Worm (Caenorhabditis elegans): ENCODE results near the gene gly-13.

DNA sequence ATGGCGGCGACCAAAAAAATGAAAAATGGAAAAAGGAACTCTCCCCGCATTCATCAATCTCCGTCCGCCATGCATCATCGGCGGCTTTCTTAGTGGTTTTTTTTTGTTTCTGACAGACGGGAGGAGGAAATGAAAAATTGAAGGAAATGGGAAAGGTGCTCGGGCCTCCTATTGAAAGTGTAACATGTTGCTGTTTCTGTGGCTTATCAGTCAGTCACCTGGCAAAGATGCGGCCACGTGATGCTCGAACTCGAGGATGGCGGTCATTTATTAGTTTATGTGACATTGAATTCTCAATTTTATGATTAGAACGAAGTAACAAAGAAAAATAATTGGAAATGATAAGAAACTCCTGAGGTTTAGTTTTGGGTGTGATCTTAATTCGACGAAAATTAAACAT is 31.8 kb downstream of the gly-13 start:
- TF ChIP-seq R02D3.7 (tag; optimal IDR thresholded peaks at IDR 0.05) (no peak), pha-4 (tag; optimal IDR thresholded peaks at IDR 0.05) (peak; percentile 80), nhr-76 (tag; optimal IDR thresholded peaks at IDR 0.05) (no peak), lin-15B (tag; optimal IDR thresholded peaks at IDR 0.05) (no peak), pqm-1 (tag; optimal IDR thresholded peaks at IDR 0.05) (peak; percentile 88), ceh-9 (tag; optimal IDR thresholded peaks at IDR 0.05) (no peak)

Measured in whole organism, L3 larva.